Fruit fly (Drosophila melanogaster) Kc167 (cell line): ENCODE data around the gene Bug22.

Experiments used
- psq ChIP-seq: fragments of >200 bp; optimal IDR thresholded peaks from 2 replicates; lab custom pipeline; 2017; ENCODE audit warnings: missing external identifiers
- ttk ChIP-seq: sonication (Bioruptor generic); optimal IDR thresholded peaks from 2 replicates; lab custom pipeline; 2017; ENCODE audit warnings: missing external identifiers

- TF ChIP-seq psq (lab: Kevin White, UChicago): no peak
- no peak for TF ChIP-seq ttk (lab: Kevin White, UChicago)
Measured at dm6 chr2L:10422643-10423606, 7.8 kb downstream of the Bug22 start, which contains the start of the genes pie and Wdfy2.
